Worm (Caenorhabditis elegans) whole organism, midembryonic: ENCODE results near the gene arrd-14.

Experiments
- T22C8.4 ChIP-seq: fragments of 200-800 bp; sonication (Bioruptor generic); IDR thresholded peaks from 2 replicates; pipeline ENCODE4 v1.3.6; 2022; ENCODE audit warnings: missing genetic modification characterization, missing compliant biosample characterization
- cog-1 ChIP-seq: sonication (generic microtip); optimal IDR thresholded peaks from 2 replicates; lab custom pipeline; 2016; ENCODE audit warnings: missing genetic modification characterization, missing compliant biosample characterization
- flt-1 ChIP-seq: fragments of 200-800 bp; sonication (Bioruptor generic); IDR thresholded peaks from 2 replicates; pipeline ENCODE4 v1.3.6; 2022; ENCODE audit warnings: missing genetic modification characterization, missing compliant biosample characterization
- klf-2 ChIP-seq: fragments of 200-800 bp; sonication (Bioruptor generic); conservative IDR thresholded peaks from 2 replicates; pipeline ENCODE4 v1.3.6; 2022; ENCODE audit warnings: missing genetic modification reagents, missing genetic modification characterization, missing compliant biosample characterization
- med-1 ChIP-seq: sonication (generic microtip); optimal IDR thresholded peaks from 2 replicates; lab custom pipeline; 2017; ENCODE audit warnings: missing genetic modification characterization, mild to moderate bottlenecking, missing compliant biosample characterization, antibody characterized with exemption, missing genetic modification reagents; ENCODE audit not compliant: insufficient read depth
- ref-1 ChIP-seq: fragments of 200-800 bp; sonication (Bioruptor generic); conservative IDR thresholded peaks from 2 replicates; pipeline ENCODE4 v1.3.6; 2022; ENCODE audit warnings: missing genetic modification reagents, missing genetic modification characterization, missing compliant biosample characterization
- tab-1 ChIP-seq: fragments of 200-800 bp; sonication (Bioruptor generic); IDR thresholded peaks from 2 replicates; pipeline ENCODE4 v1.3.6; 2022; ENCODE audit warnings: missing genetic modification characterization, missing compliant biosample characterization
- ztf-23 ChIP-seq: fragments of 200-800 bp; sonication (Bioruptor generic); IDR thresholded peaks from 2 replicates; pipeline ENCODE4 v1.3.6; 2022; ENCODE audit warnings: missing genetic modification reagents, missing genetic modification characterization, missing compliant biosample characterization
- ztf-29 ChIP-seq: fragments of 200-800 bp; sonication (Bioruptor generic); IDR thresholded peaks from 2 replicates; pipeline ENCODE4 v1.3.6; 2022; ENCODE audit warnings: missing genetic modification reagents, missing genetic modification characterization, missing compliant biosample characterization

- TF ChIP-seq klf-2 (GFP tag; lab: Robert Waterston, UW) = no peak
- no peak for TF ChIP-seq flt-1
- no peak for TF ChIP-seq ref-1 (GFP tag; lab: Robert Waterston, UW)
- no peak for TF ChIP-seq tab-1 (GFP tag; lab: Robert Waterston, UW)
- TF ChIP-seq ztf-23 (GFP tag; lab: Robert Waterston, UW) = no peak
- TF ChIP-seq med-1 (GFP tag; lab: Kevin White, UChicago) = no peak
- TF ChIP-seq T22C8.4 (GFP tag; lab: Robert Waterston, UW) = no peak
- TF ChIP-seq cog-1 (tag; lab: Kevin White, UChicago) = no peak
- TF ChIP-seq ztf-29 = no peak
These were observed 13.8 kb downstream of the arrd-14 start, which contains the start of gene arrd-12 for ce11 chrII:13765952-13766351.
